Worm (Caenorhabditis elegans) whole organism, L4 larva: ENCODE results near the gene cest-19.

Experiments
- F26F4.8 ChIP-seq: fragments of 200-800 bp; sonication (Bioruptor generic); conservative IDR thresholded peaks from 2 replicates; pipeline ENCODE4 v1.3.6; 2022; ENCODE audit warnings: missing genetic modification characterization, missing compliant biosample characterization
- F37D6.2 ChIP-seq: sonication (generic microtip); optimal IDR thresholded peaks from 2 replicates; lab custom pipeline; 2016; ENCODE audit warnings: mild to moderate bottlenecking, missing genetic modification characterization, missing compliant biosample characterization
- F44E2.7 ChIP-seq: fragments of 200-800 bp; sonication (Bioruptor generic); IDR thresholded peaks from 2 replicates; pipeline ENCODE4 v2.1.2; 2022; ENCODE audit warnings: missing genetic modification characterization, missing compliant biosample characterization
- F49E8.2 ChIP-seq: sonication (generic microtip); optimal IDR thresholded peaks from 2 replicates; lab custom pipeline; 2016; ENCODE audit warnings: missing compliant biosample characterization, mild to moderate bottlenecking, missing genetic modification characterization, borderline replicate concordance
- Y5F2A.4 ChIP-seq: fragments of 200-800 bp; sonication (Bioruptor generic); optimal IDR thresholded peaks from 2 replicates; lab custom pipeline; 2018; ENCODE audit warnings: mild to moderate bottlenecking, missing genetic modification characterization, missing compliant biosample characterization
- aha-1 ChIP-seq: fragments of 150-350 bp; peaks from one replicate; lab custom pipeline; 2014; ENCODE audit warnings: missing biosample characterization, missing genetic modification characterization
- aly-2 ChIP-seq: sonication (generic microtip); optimal IDR thresholded peaks from 2 replicates; lab custom pipeline; 2018; ENCODE audit warnings: missing biosample characterization, missing genetic modification characterization
- arid-1 ChIP-seq: fragments of 200-800 bp; sonication (Bioruptor generic); conservative IDR thresholded peaks from 2 replicates; pipeline ENCODE4 v1.3.6; 2022; ENCODE audit warnings: missing genetic modification reagents, missing genetic modification characterization, missing compliant biosample characterization
- ceh-28 ChIP-seq: fragments of 150-350 bp; optimal IDR thresholded peaks from 2 replicates; lab custom pipeline; 2014; ENCODE audit warnings: missing biosample characterization, missing genetic modification reagents, missing genetic modification characterization
- ces-1 ChIP-seq: fragments of 150-350 bp; sonication (generic microtip); optimal IDR thresholded peaks from 4 replicates; lab custom pipeline; 2014; ENCODE audit warnings: missing biosample characterization, missing genetic modification reagents, missing genetic modification characterization
- daf-16 ChIP-seq, 3 experiments: sonication (generic microtip); optimal IDR thresholded peaks; 2 replicates each; lab custom pipeline; 2016 to 2017; ENCODE audit warnings: missing genetic modification characterization in 3 of 3, missing genetic modification reagents in 3 of 3, mild to moderate bottlenecking in 2 of 3, missing compliant biosample characterization in 2 of 3, missing biosample characterization in 1 of 3, moderate library complexity in 1 of 3
- daf-19 ChIP-seq: fragments of 200-800 bp; sonication (Bioruptor generic); conservative IDR thresholded peaks from 2 replicates; pipeline ENCODE4 v1.3.6; 2022; ENCODE audit warnings: missing genetic modification characterization, missing compliant biosample characterization
- dmd-9 ChIP-seq: fragments of 200-800 bp; sonication (Bioruptor generic); IDR thresholded peaks from 2 replicates; pipeline ENCODE4 v1.3.6; 2022; ENCODE audit warnings: missing genetic modification reagents, missing genetic modification characterization, missing compliant biosample characterization
- egl-27 ChIP-seq: sonication (generic microtip); optimal IDR thresholded peaks from 3 replicates; lab custom pipeline; 2017; ENCODE audit warnings: missing biosample characterization, missing genetic modification reagents, missing genetic modification characterization
- fkh-10 ChIP-seq: fragments of 150-350 bp; optimal IDR thresholded peaks from 2 replicates; lab custom pipeline; 2014; ENCODE audit warnings: missing biosample characterization, missing genetic modification reagents, missing genetic modification characterization
- hif-1 ChIP-seq, 2 experiments: sonication (generic microtip); optimal IDR thresholded peaks; 2 replicates each; lab custom pipeline; 2016 to 2017; ENCODE audit warnings: missing compliant biosample characterization in 2 of 2, missing genetic modification characterization in 2 of 2, missing genetic modification reagents in 2 of 2, missing genotype in 2 of 2, mild to moderate bottlenecking in 1 of 2
- hmg-1.1 ChIP-seq: fragments of 200-800 bp; sonication (Bioruptor generic); IDR thresholded peaks from 2 replicates; pipeline ENCODE4 v1.3.6; 2022; ENCODE audit warnings: missing genetic modification reagents, missing genetic modification characterization, missing compliant biosample characterization
- jun-1 ChIP-seq: fragments of 150-350 bp; optimal IDR thresholded peaks from 2 replicates; lab custom pipeline; 2014; ENCODE audit warnings: missing biosample characterization, missing genetic modification reagents, missing genetic modification characterization
- lin-13 ChIP-seq: fragments of 150-350 bp; optimal IDR thresholded peaks from 2 replicates; lab custom pipeline; 2014; ENCODE audit warnings: missing biosample characterization, missing genetic modification reagents, missing genetic modification characterization
- lin-15B ChIP-seq: fragments of 150-350 bp; sonication (generic microtip); optimal IDR thresholded peaks from 3 replicates; lab custom pipeline; 2014; ENCODE audit warnings: missing biosample characterization, missing genetic modification characterization
- lin-29 ChIP-seq: fragments of 200-800 bp; sonication (Bioruptor generic); IDR thresholded peaks from 2 replicates; pipeline ENCODE4 v1.3.6; 2022; ENCODE audit warnings: missing genetic modification reagents, missing genetic modification characterization, missing compliant biosample characterization
- lin-38 ChIP-seq: fragments of 200-800 bp; sonication (Bioruptor generic); IDR thresholded peaks from 2 replicates; pipeline ENCODE4 v1.3.6; 2022; ENCODE audit warnings: missing genetic modification reagents, missing genetic modification characterization, missing compliant biosample characterization
- lsy-2 ChIP-seq, 2 experiments: fragments of 150-350 bp in 1 of 2; sonication (generic microtip) in 1 of 2; optimal IDR thresholded peaks; 2 replicates each; lab custom pipeline; 2014 to 2017; ENCODE audit warnings: missing biosample characterization in 2 of 2, missing genetic modification characterization in 2 of 2
- madf-5 ChIP-seq, 2 experiments: fragments of 200-800 bp; sonication (Bioruptor generic); IDR thresholded peaks; 2 replicates each; pipeline ENCODE4 v1.3.6; 2022; ENCODE audit warnings: missing compliant biosample characterization in 2 of 2, missing genetic modification characterization in 2 of 2
- mxl-2 ChIP-seq: fragments of 200-800 bp; sonication (Bioruptor generic); conservative IDR thresholded peaks from 2 replicates; pipeline ENCODE4 v1.3.6; 2022; ENCODE audit warnings: missing genetic modification reagents, missing genetic modification characterization, missing compliant biosample characterization
- mxl-3 ChIP-seq: fragments of 200-800 bp; sonication (Bioruptor generic); optimal IDR thresholded peaks from 2 replicates; lab custom pipeline; 2018; ENCODE audit warnings: mild to moderate bottlenecking, missing genetic modification characterization, missing compliant biosample characterization
- nhr-10 ChIP-seq: fragments of 150-350 bp; optimal IDR thresholded peaks from 2 replicates; lab custom pipeline; 2014; ENCODE audit warnings: missing biosample characterization, missing genetic modification characterization
- nhr-102 ChIP-seq: sonication (generic microtip); optimal IDR thresholded peaks from 2 replicates; lab custom pipeline; 2016; ENCODE audit warnings: mild to moderate bottlenecking, missing genetic modification characterization, moderate library complexity, missing compliant biosample characterization
- nhr-11 ChIP-seq: fragments of 150-350 bp; optimal IDR thresholded peaks from 2 replicates; lab custom pipeline; 2014; ENCODE audit warnings: missing biosample characterization, missing genetic modification characterization
- nhr-237 ChIP-seq: sonication (generic microtip); optimal IDR thresholded peaks from 2 replicates; lab custom pipeline; 2017; ENCODE audit warnings: missing biosample characterization, missing genetic modification characterization
- nhr-28 ChIP-seq: fragments of 150-350 bp; optimal IDR thresholded peaks from 2 replicates; lab custom pipeline; 2014; ENCODE audit warnings: missing biosample characterization, missing genetic modification characterization
- nhr-41 ChIP-seq: fragments of 200-800 bp; sonication (Bioruptor generic); IDR thresholded peaks from 2 replicates; pipeline ENCODE4 v1.3.6; 2022; ENCODE audit warnings: missing genetic modification reagents, missing genetic modification characterization, missing compliant biosample characterization
- pha-4 ChIP-seq, 2 experiments: fragments of 150-350 bp in 1 of 2; fragments of 200-800 bp in 1 of 2; sonication (Bioruptor generic) in 1 of 2; IDR thresholded peaks in 1 of 2; optimal IDR thresholded peaks in 1 of 2; 2 replicates each; pipeline versions ENCODE4 v1.3.6 to Lab custom; 2014 to 2022; ENCODE audit warnings: missing genetic modification characterization in 2 of 2, missing genetic modification reagents in 2 of 2, missing biosample characterization in 1 of 2, missing compliant biosample characterization in 1 of 2
- php-3 ChIP-seq: fragments of 200-800 bp; sonication (Bioruptor generic); IDR thresholded peaks from 2 replicates; pipeline ENCODE4 v1.3.6; 2022; ENCODE audit warnings: missing genetic modification reagents, missing genetic modification characterization, missing compliant biosample characterization
- pqm-1 ChIP-seq: sonication (generic microtip); optimal IDR thresholded peaks from 2 replicates; lab custom pipeline; 2017; ENCODE audit warnings: missing biosample characterization, missing genetic modification characterization
- saeg-2 ChIP-seq: fragments of 200-800 bp; sonication (Bioruptor generic); IDR thresholded peaks from 2 replicates; pipeline ENCODE4 v1.3.6; 2022; ENCODE audit warnings: missing genetic modification reagents, missing genetic modification characterization, missing compliant biosample characterization
- set-16 ChIP-seq: fragments of 200-800 bp; sonication (Bioruptor generic); IDR thresholded peaks from 2 replicates; pipeline ENCODE4 v1.3.6; 2022; ENCODE audit warnings: missing genetic modification reagents, missing genetic modification characterization, missing compliant biosample characterization
- snpc-4 ChIP-seq: fragments of 150-350 bp; optimal IDR thresholded peaks from 2 replicates; lab custom pipeline; 2014; ENCODE audit warnings: missing biosample characterization, missing genetic modification characterization
- unc-130 ChIP-seq: sonication (generic microtip); optimal IDR thresholded peaks from 2 replicates; lab custom pipeline; 2016; ENCODE audit warnings: missing genetic modification reagents, missing genetic modification characterization, missing compliant biosample characterization
- vab-7 ChIP-seq: fragments of 200-800 bp; sonication (Bioruptor generic); IDR thresholded peaks from 2 replicates; pipeline ENCODE4 v1.3.6; 2022; ENCODE audit warnings: missing genetic modification reagents, missing genetic modification characterization, missing compliant biosample characterization
- zip-2 ChIP-seq: fragments of 150-350 bp; optimal IDR thresholded peaks from 2 replicates; lab custom pipeline; 2014; ENCODE audit warnings: missing biosample characterization, missing genetic modification characterization
- ztf-11 ChIP-seq: fragments of 150-350 bp; optimal IDR thresholded peaks from 2 replicates; lab custom pipeline; 2014; ENCODE audit warnings: missing biosample characterization, missing genetic modification characterization

cest-19 gene

ce11 chrX:7035937-7036336, at the start of gene cest-19:
TSS of gene cest-19 (minus strand) at chrX:7036037.
- TF ChIP-seq php-3 (GFP tag; lab: Robert Waterston, UW) (no peak), daf-19 (GFP tag; lab: Robert Waterston, UW) (no peak), hif-1 (tag; optimal IDR thresholded peaks at IDR 0.05; lab: Kevin White, UChicago) (no peak), ztf-11 (tag; lab: Kevin White, UChicago) (no peak), nhr-28 (tag; lab: Kevin White, UChicago) (no peak)

- TF ChIP-seq dmd-9 (no peak), snpc-4 (no peak), lin-29 (GFP tag; lab: Robert Waterston, UW) (no peak), Y5F2A.4 (no peak), F37D6.2 (tag; lab: Kevin White, UChicago) (no peak), mxl-3 (no peak), F49E8.2 (tag; lab: Kevin White, UChicago) (no peak), pqm-1 (no peak), nhr-10 (tag; lab: Kevin White, UChicago) (no peak), ceh-28 (tag; lab: Kevin White, UChicago) (no peak), daf-16 (GFP tag; optimal IDR thresholded peaks at IDR 0.05; lab: Kevin White, UChicago) (no peak), daf-16 (tag; optimal IDR thresholded peaks at IDR 0.05; lab: Kevin White, UChicago) (no peak), arid-1 (no peak)
Observed at ce11 chrX:7085067-7085466, 49.2 kb upstream of the cest-19 start, which contains the start of gene Y1B5A.1. TSS of gene Y1B5A.1 (plus strand) at chrX:7085367.

- peak in 1 of 2 experiments; percentile 89 for TF ChIP-seq daf-16 (GFP tag; optimal IDR thresholded peaks at IDR 0.05; lab: Kevin White, UChicago)
- TF ChIP-seq daf-16 (tag; optimal IDR thresholded peaks at IDR 0.05; lab: Kevin White, UChicago) = no peak
- TF ChIP-seq aha-1 = peak; percentile 51
- no peak for TF ChIP-seq lin-15B
Observed at ce11 chrX:7076485-7076884, 40.6 kb upstream of the cest-19 start.

ce11 chrX:7075250-7075649, 39.4 kb upstream of the cest-19 start, which contains the start of gene B0403.6:
TSS of gene B0403.6 (minus strand) at chrX:7075350.
- TF ChIP-seq lin-13 (GFP tag; lab: Kevin White, UChicago) (no peak), ceh-28 (tag; lab: Kevin White, UChicago) (no peak), fkh-10 (GFP tag; lab: Kevin White, UChicago) (no peak), ces-1 (GFP tag; lab: Kevin White, UChicago) (no peak), nhr-102 (tag; lab: Kevin White, UChicago) (no peak), F44E2.7 (GFP tag; lab: Robert Waterston, UW) (no peak), pqm-1 (no peak), aly-2 (tag; lab: Kevin White, UChicago) (no peak), zip-2 (tag; lab: Kevin White, UChicago) (no peak), saeg-2 (GFP tag; lab: Robert Waterston, UW) (no peak)

ce11 chrX:7068400-7068799, 32.6 kb upstream of the cest-19 start, which contains the start of gene pdi-6:
TSS of gene pdi-6 (minus strand) at chrX:7068563.
- no peak for TF ChIP-seq saeg-2 (GFP tag; lab: Robert Waterston, UW)
- TF ChIP-seq lin-15B = peak; percentile 86
- peak; percentile 99 for TF ChIP-seq aha-1
- 0 out of 2 replicates have a peak, but pooled peaks have one; percentile 39 for TF ChIP-seq mxl-2 (GFP tag; lab: Robert Waterston, UW)
- peak; percentile 87 for TF ChIP-seq hmg-1.1 (GFP tag; lab: Robert Waterston, UW)
- TF ChIP-seq lin-29 (GFP tag; lab: Robert Waterston, UW) = peak; percentile 67; the same call in 1 of the 2 replicates
- TF ChIP-seq arid-1 = peak; percentile 37; the same call in 1 of the 2 replicates
- no peak for TF ChIP-seq set-16 (GFP tag; lab: Robert Waterston, UW)
- no peak for TF ChIP-seq egl-27 (tag; lab: Kevin White, UChicago)
- TF ChIP-seq lsy-2 (tag; optimal IDR thresholded peaks at IDR 0.05; lab: Kevin White, UChicago) = peak; percentile 81 to 93
- no peak for TF ChIP-seq F49E8.2 (tag; lab: Kevin White, UChicago)
- no peak for TF ChIP-seq madf-5 (GFP tag; IDR thresholded peaks at IDR 0.05; lab: Robert Waterston, UW)
- TF ChIP-seq F26F4.8 (GFP tag; lab: Robert Waterston, UW) = no peak
- TF ChIP-seq nhr-41 (GFP tag; lab: Robert Waterston, UW) = peak; percentile 36; the same call in 1 of the 2 replicates
- no peak for TF ChIP-seq daf-19 (GFP tag; lab: Robert Waterston, UW)
- peak; percentile 99 for TF ChIP-seq lin-38 (GFP tag; lab: Robert Waterston, UW)
- TF ChIP-seq vab-7 (GFP tag; lab: Robert Waterston, UW) = peak; percentile 63
- peak; percentile 58 for TF ChIP-seq jun-1 (tag; lab: Kevin White, UChicago)
- TF ChIP-seq unc-130 (GFP tag; lab: Kevin White, UChicago) = peak; percentile 18
- no peak for TF ChIP-seq nhr-237
- TF ChIP-seq pha-4 (GFP tag; IDR thresholded peaks at IDR 0.05; lab: Robert Waterston, UW) = no peak
- no peak for TF ChIP-seq pha-4 (tag; optimal IDR thresholded peaks at IDR 0.05; lab: Kevin White, UChicago)
- peak; percentile 85 for TF ChIP-seq nhr-11 (tag; lab: Kevin White, UChicago)
